Worm (Caenorhabditis elegans) whole organism, mixed stage, embryonic: ENCODE results near the gene fbxa-218.

Source experiments
- elt-1 ChIP-seq: sonication (generic microtip); optimal IDR thresholded peaks from 2 replicates; lab custom pipeline; 2017; ENCODE audit warnings: missing genetic modification characterization, mild to moderate bottlenecking, missing compliant biosample characterization, antibody characterized with exemption, moderate library complexity, borderline replicate concordance; ENCODE audit not compliant: insufficient read depth
- elt-3 ChIP-seq: fragments of 150-350 bp; optimal IDR thresholded peaks from 2 replicates; lab custom pipeline; 2014; ENCODE audit warnings: missing biosample characterization, missing genetic modification characterization
- snpc-4 ChIP-seq: fragments of 150-350 bp; optimal IDR thresholded peaks from 2 replicates; lab custom pipeline; 2014; ENCODE audit warnings: missing biosample characterization, missing genetic modification characterization

DNA sequence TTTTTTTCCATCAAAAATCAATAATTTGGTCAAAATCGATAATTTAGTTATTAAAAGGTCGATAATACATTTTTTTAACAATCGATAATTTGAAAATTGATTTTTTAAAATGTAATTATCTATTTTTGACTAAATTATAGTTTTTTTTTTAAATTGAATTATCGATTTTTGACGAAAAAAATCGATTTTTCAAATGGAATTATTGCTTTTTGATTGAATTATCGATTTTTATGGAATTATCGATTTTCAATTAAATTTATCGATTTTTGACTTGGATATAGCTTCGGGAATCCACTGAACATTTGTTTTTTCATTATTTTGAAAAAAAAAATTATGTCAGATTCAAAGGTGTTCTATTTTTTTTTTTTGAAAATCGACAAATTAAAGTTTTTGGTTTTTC lies 26.0 kb upstream of the fbxa-218 start:
- TF ChIP-seq elt-3 (tag; lab: Kevin White, UChicago) (no peak), elt-1 (tag; lab: Kevin White, UChicago) (no peak), snpc-4 (no peak)
